Worm (Caenorhabditis elegans) whole organism, L4 larva: Measurements from ENCODE around the gene scp-1.

ENCODE experiments used
- F10B5.3 ChIP-seq: sonication (generic microtip); optimal IDR thresholded peaks from 2 replicates; lab custom pipeline; 2016; ENCODE audit warnings: mild to moderate bottlenecking, missing genetic modification characterization, missing compliant biosample characterization
- F26F4.8 ChIP-seq: fragments of 200-800 bp; sonication (Bioruptor generic); conservative IDR thresholded peaks from 2 replicates; pipeline ENCODE4 v1.3.6; 2022; ENCODE audit warnings: missing genetic modification characterization, missing compliant biosample characterization
- F44E2.7 ChIP-seq: fragments of 200-800 bp; sonication (Bioruptor generic); IDR thresholded peaks from 2 replicates; pipeline ENCODE4 v2.1.2; 2022; ENCODE audit warnings: missing genetic modification characterization, missing compliant biosample characterization
- F49E8.2 ChIP-seq: sonication (generic microtip); optimal IDR thresholded peaks from 2 replicates; lab custom pipeline; 2016; ENCODE audit warnings: missing compliant biosample characterization, mild to moderate bottlenecking, missing genetic modification characterization, borderline replicate concordance
- ZK546.5 ChIP-seq, 2 experiments: sonication (generic microtip); optimal IDR thresholded peaks; 2 replicates each; lab custom pipeline; 2017; ENCODE audit warnings: missing biosample characterization in 2 of 2, missing genetic modification characterization in 2 of 2
- aha-1 ChIP-seq: fragments of 150-350 bp; peaks from one replicate; lab custom pipeline; 2014; ENCODE audit warnings: missing biosample characterization, missing genetic modification characterization
- attf-4 ChIP-seq: sonication (generic microtip); optimal IDR thresholded peaks from 3 replicates; lab custom pipeline; 2017; ENCODE audit warnings: missing biosample characterization, missing genetic modification characterization
- ceh-20 ChIP-seq: fragments of 200-800 bp; sonication (Bioruptor generic); IDR thresholded peaks from 2 replicates; pipeline ENCODE4 v1.3.6; 2022; ENCODE audit warnings: missing genetic modification reagents, missing genetic modification characterization, missing compliant biosample characterization
- ceh-44 ChIP-seq: fragments of 200-800 bp; sonication (Bioruptor generic); IDR thresholded peaks from 2 replicates; pipeline ENCODE4 v1.3.6; 2022; ENCODE audit warnings: missing genetic modification reagents, missing genetic modification characterization, missing compliant biosample characterization
- ces-1 ChIP-seq: fragments of 150-350 bp; sonication (generic microtip); optimal IDR thresholded peaks from 4 replicates; lab custom pipeline; 2014; ENCODE audit warnings: missing biosample characterization, missing genetic modification reagents, missing genetic modification characterization
- ctbp-1 ChIP-seq: fragments of 200-800 bp; sonication (Bioruptor generic); IDR thresholded peaks from 2 replicates; pipeline ENCODE4 v1.3.6; 2022; ENCODE audit warnings: missing genetic modification reagents, missing genetic modification characterization, missing compliant biosample characterization
- daf-16 ChIP-seq, 3 experiments: sonication (generic microtip); optimal IDR thresholded peaks; 2 replicates each; lab custom pipeline; 2016 to 2017; ENCODE audit warnings: missing genetic modification characterization in 3 of 3, missing genetic modification reagents in 3 of 3, mild to moderate bottlenecking in 2 of 3, missing compliant biosample characterization in 2 of 3, missing biosample characterization in 1 of 3, moderate library complexity in 1 of 3
- dmd-9 ChIP-seq: fragments of 200-800 bp; sonication (Bioruptor generic); IDR thresholded peaks from 2 replicates; pipeline ENCODE4 v1.3.6; 2022; ENCODE audit warnings: missing genetic modification reagents, missing genetic modification characterization, missing compliant biosample characterization
- duxl-1 ChIP-seq: sonication (generic microtip); optimal IDR thresholded peaks from 2 replicates; lab custom pipeline; 2016; ENCODE audit warnings: mild to moderate bottlenecking, missing genetic modification characterization, moderate library complexity, missing compliant biosample characterization; ENCODE audit not compliant: poor library complexity
- fkh-10 ChIP-seq: fragments of 150-350 bp; optimal IDR thresholded peaks from 2 replicates; lab custom pipeline; 2014; ENCODE audit warnings: missing biosample characterization, missing genetic modification reagents, missing genetic modification characterization
- gei-8 ChIP-seq: fragments of 200-800 bp; sonication (Bioruptor generic); optimal IDR thresholded peaks from 2 replicates; lab custom pipeline; 2018; ENCODE audit warnings: mild to moderate bottlenecking, missing genetic modification characterization, missing compliant biosample characterization
- hlh-11 ChIP-seq: fragments of 200-800 bp; sonication (Bioruptor generic); optimal IDR thresholded peaks from 2 replicates; lab custom pipeline; 2018; ENCODE audit warnings: mild to moderate bottlenecking, missing genetic modification characterization, missing compliant biosample characterization
- hlh-30 ChIP-seq: sonication (generic microtip); optimal IDR thresholded peaks from 2 replicates; lab custom pipeline; 2017; ENCODE audit warnings: antibody characterized with exemption, mild to moderate bottlenecking, missing genetic modification characterization, missing compliant biosample characterization; ENCODE audit not compliant: insufficient read depth
- lin-15B ChIP-seq: fragments of 150-350 bp; sonication (generic microtip); optimal IDR thresholded peaks from 3 replicates; lab custom pipeline; 2014; ENCODE audit warnings: missing biosample characterization, missing genetic modification characterization
- lin-29 ChIP-seq: fragments of 200-800 bp; sonication (Bioruptor generic); IDR thresholded peaks from 2 replicates; pipeline ENCODE4 v1.3.6; 2022; ENCODE audit warnings: missing genetic modification reagents, missing genetic modification characterization, missing compliant biosample characterization
- lsy-2 ChIP-seq, 2 experiments: fragments of 150-350 bp in 1 of 2; sonication (generic microtip) in 1 of 2; optimal IDR thresholded peaks; 2 replicates each; lab custom pipeline; 2014 to 2017; ENCODE audit warnings: missing biosample characterization in 2 of 2, missing genetic modification characterization in 2 of 2
- madf-5 ChIP-seq, 2 experiments: fragments of 200-800 bp; sonication (Bioruptor generic); IDR thresholded peaks; 2 replicates each; pipeline ENCODE4 v1.3.6; 2022; ENCODE audit warnings: missing compliant biosample characterization in 2 of 2, missing genetic modification characterization in 2 of 2
- mdt-29 ChIP-seq: fragments of 200-800 bp; sonication (Bioruptor generic); IDR thresholded peaks from 2 replicates; pipeline ENCODE4 v1.3.6; 2022; ENCODE audit warnings: missing genetic modification reagents, missing genetic modification characterization, missing compliant biosample characterization
- mep-1 ChIP-seq: fragments of 150-350 bp; sonication (generic microtip); optimal IDR thresholded peaks from 3 replicates; lab custom pipeline; 2014; ENCODE audit warnings: missing biosample characterization, missing genetic modification characterization
- mxl-3 ChIP-seq: fragments of 200-800 bp; sonication (Bioruptor generic); optimal IDR thresholded peaks from 2 replicates; lab custom pipeline; 2018; ENCODE audit warnings: mild to moderate bottlenecking, missing genetic modification characterization, missing compliant biosample characterization
- nhr-10 ChIP-seq: fragments of 150-350 bp; optimal IDR thresholded peaks from 2 replicates; lab custom pipeline; 2014; ENCODE audit warnings: missing biosample characterization, missing genetic modification characterization
- nhr-11 ChIP-seq: fragments of 150-350 bp; optimal IDR thresholded peaks from 2 replicates; lab custom pipeline; 2014; ENCODE audit warnings: missing biosample characterization, missing genetic modification characterization
- nhr-111 ChIP-seq: fragments of 200-800 bp; sonication (Bioruptor generic); optimal IDR thresholded peaks from 2 replicates; lab custom pipeline; 2018; ENCODE audit warnings: mild to moderate bottlenecking, missing genetic modification characterization, missing compliant biosample characterization
- nhr-41 ChIP-seq: fragments of 200-800 bp; sonication (Bioruptor generic); IDR thresholded peaks from 2 replicates; pipeline ENCODE4 v1.3.6; 2022; ENCODE audit warnings: missing genetic modification reagents, missing genetic modification characterization, missing compliant biosample characterization
- nhr-77 ChIP-seq: fragments of 150-350 bp; optimal IDR thresholded peaks from 2 replicates; lab custom pipeline; 2014; ENCODE audit warnings: missing biosample characterization, missing genetic modification characterization
- rbr-2 ChIP-seq: sonication (generic microtip); optimal IDR thresholded peaks from 2 replicates; lab custom pipeline; 2016; ENCODE audit warnings: missing genotype, missing genetic modification characterization, missing compliant biosample characterization
- set-16 ChIP-seq: fragments of 200-800 bp; sonication (Bioruptor generic); IDR thresholded peaks from 2 replicates; pipeline ENCODE4 v1.3.6; 2022; ENCODE audit warnings: missing genetic modification reagents, missing genetic modification characterization, missing compliant biosample characterization
- unc-62 ChIP-seq, 3 experiments: fragments of 150-350 bp in 1 of 3; sonication (generic microtip); optimal IDR thresholded peaks in 2 of 3; peaks in 1 of 3; 1 replicate in 1 of 3; 2 replicates in 2 of 3; lab custom pipeline; 2014 to 2017; ENCODE audit warnings: missing biosample characterization in 3 of 3, missing genetic modification characterization in 3 of 3, missing genetic modification reagents in 3 of 3, missing genotype in 1 of 3

Gene scp-1

DNA sequence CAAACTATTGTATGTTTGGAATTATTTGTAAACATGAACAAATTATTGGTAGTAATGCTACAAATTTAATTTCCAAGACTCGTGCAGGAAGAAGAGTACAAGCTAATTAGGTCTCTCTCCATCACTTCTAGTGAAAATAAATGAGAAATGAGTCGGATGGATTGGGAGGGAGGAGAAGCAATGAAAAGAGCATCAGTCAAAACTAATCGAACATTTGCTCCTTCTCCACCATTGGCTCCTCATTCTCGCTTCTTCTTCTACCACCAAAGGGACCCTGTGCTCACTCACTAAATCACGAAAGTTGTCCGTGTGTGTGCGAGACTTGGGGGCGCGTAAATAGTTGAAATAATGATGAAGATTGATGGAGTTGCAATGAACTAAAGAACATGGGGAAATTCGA lies 27.0 kb upstream of the scp-1 start:
- peak; percentile 67 for TF ChIP-seq aha-1 (tag; lab: Kevin White, UChicago)
- no peak for TF ChIP-seq madf-5 (GFP tag; IDR thresholded peaks at IDR 0.05; lab: Robert Waterston, UW)
- peak; percentile 61; the same call in 1 of the 2 replicates for TF ChIP-seq ceh-20 (GFP tag; lab: Robert Waterston, UW)
- peak in 1 of 2 experiments; percentile 93 for TF ChIP-seq unc-62 (GFP tag; optimal IDR thresholded peaks at IDR 0.05 in 1 of 2; lab: Kevin White, UChicago)
- no peak for TF ChIP-seq unc-62 (tag; optimal IDR thresholded peaks at IDR 0.05; lab: Kevin White, UChicago)
- no peak for TF ChIP-seq nhr-77
- TF ChIP-seq nhr-11 (tag; lab: Kevin White, UChicago), result peak; percentile 54
- TF ChIP-seq lsy-2 (tag; optimal IDR thresholded peaks at IDR 0.05; lab: Kevin White, UChicago), result peak in 1 of 2 experiments; percentile 19
- peak; percentile 14 for TF ChIP-seq hlh-11
- no peak for TF ChIP-seq lin-29 (GFP tag; lab: Robert Waterston, UW)
- TF ChIP-seq daf-16 (GFP tag; optimal IDR thresholded peaks at IDR 0.05; lab: Kevin White, UChicago), result peak in 1 of 2 experiments; percentile 49
- TF ChIP-seq daf-16 (tag; optimal IDR thresholded peaks at IDR 0.05; lab: Kevin White, UChicago), result no peak

DNA sequence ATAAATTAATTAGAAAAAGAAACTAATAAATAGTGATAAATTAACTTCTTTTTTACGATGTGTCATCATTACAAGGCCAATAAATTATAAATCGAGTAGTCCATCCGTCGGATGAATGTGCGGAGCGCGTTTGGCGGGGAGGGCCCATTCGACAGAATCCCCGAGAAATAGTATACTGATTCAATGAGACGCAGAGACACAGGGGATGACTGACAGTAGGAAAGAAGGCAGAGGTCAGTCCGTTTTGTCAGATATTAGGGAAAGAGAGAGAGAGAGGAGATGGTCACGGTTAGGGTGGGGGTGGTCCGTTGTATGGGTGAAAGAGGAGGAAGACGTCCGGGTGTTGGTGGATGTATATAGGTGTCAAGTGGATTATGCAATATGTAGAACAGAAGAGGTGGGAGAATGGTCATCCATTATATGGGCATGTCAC lies 25.2 kb upstream of the scp-1 start:
- TF ChIP-seq nhr-10 (tag; lab: Kevin White, UChicago) (no peak), nhr-41 (GFP tag; lab: Robert Waterston, UW) (no peak), unc-62 (GFP tag; optimal IDR thresholded peaks at IDR 0.05 in 1 of 2; lab: Kevin White, UChicago) (peak in 1 of 2 experiments; percentile 79), unc-62 (tag; optimal IDR thresholded peaks at IDR 0.05; lab: Kevin White, UChicago) (no peak)

DNA sequence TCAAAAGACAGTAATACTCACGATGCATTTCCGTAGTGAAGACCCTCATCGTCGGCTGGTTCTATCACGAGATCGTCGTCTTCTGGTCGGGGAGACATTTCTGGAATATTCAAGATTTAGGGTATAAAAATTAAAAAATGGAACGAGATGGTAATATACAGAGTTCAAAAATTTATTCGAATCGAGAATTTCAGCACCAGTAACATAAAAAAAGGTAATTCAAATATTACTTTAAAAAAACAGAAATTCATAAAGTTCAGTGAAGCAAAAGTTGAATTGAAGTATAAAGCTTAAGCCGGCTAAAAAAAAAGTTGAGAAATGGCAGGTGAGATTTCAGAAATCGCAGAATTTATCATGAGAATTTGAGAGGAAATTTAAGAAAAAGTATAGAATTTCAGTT lies 23.6 kb upstream of the scp-1 start, which contains the start of gene cam-1:
Gene cam-1 (minus strand): TSS at position 101 of the 400 bp plus-strand sequence.
- TF ChIP-seq aha-1 (tag; lab: Kevin White, UChicago) (peak; percentile 71), F10B5.3 (tag; lab: Kevin White, UChicago) (no peak)

DNA sequence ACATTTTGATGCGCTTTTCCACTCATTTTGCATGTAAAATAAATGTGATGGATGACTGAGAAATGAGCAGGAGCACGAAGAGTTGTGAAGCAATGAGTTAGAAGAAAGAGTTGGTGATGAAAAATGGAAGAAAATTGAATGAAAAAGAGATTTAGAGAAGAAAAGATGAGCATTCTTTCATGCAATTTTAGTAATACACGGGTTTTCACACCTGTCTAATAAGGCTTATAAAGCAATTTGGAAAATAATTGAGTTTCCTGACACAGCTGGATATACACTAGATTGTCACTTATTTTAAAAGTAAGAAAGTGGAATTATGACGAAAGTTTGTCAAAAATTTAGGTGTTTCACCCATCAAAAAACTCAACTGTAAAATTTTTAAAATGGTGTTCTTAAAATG lies 23.0 kb upstream of the scp-1 start:
- TF ChIP-seq mxl-3 (no peak), rbr-2 (tag; lab: Kevin White, UChicago) (no peak), F49E8.2 (tag; lab: Kevin White, UChicago) (no peak), nhr-111 (GFP tag; lab: Kevin White, UChicago) (no peak), ceh-44 (GFP tag; lab: Robert Waterston, UW) (no peak), ZK546.5 (tag; optimal IDR thresholded peaks at IDR 0.05; lab: Kevin White, UChicago) (no peak), unc-62 (GFP tag; optimal IDR thresholded peaks at IDR 0.05 in 1 of 2; lab: Kevin White, UChicago) (no peak), unc-62 (tag; optimal IDR thresholded peaks at IDR 0.05; lab: Kevin White, UChicago) (no peak), daf-16 (GFP tag; optimal IDR thresholded peaks at IDR 0.05; lab: Kevin White, UChicago) (no peak), daf-16 (tag; optimal IDR thresholded peaks at IDR 0.05; lab: Kevin White, UChicago) (no peak), duxl-1 (no peak), nhr-77 (no peak), F26F4.8 (GFP tag; lab: Robert Waterston, UW) (no peak), dmd-9 (GFP tag; lab: Robert Waterston, UW) (no peak), set-16 (GFP tag; lab: Robert Waterston, UW) (no peak)

DNA sequence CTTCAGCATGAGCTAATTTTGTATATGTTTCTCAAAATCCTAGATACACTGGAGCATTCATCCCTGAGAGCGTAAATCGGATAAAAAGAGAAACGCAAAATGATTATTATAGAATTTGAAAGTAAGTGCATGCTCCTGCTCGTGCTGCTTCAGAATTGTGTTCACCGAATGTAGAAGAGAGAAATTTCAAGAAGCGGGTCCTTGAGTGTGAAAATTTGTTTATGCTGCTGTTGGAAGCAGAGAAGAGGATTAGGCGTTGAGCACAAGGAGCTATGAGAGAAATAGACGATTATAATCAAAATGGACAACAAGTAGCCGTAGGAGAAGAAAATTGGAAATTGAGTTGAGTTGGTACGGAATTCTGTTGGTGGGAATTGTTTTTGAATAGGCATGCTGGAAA lies 22.1 kb upstream of the scp-1 start:
- TF ChIP-seq ctbp-1, result peak; percentile 43; the same call in 1 of the 2 replicates
- no peak for TF ChIP-seq hlh-30 (tag; lab: Kevin White, UChicago)
- no peak for TF ChIP-seq F44E2.7 (GFP tag; lab: Robert Waterston, UW)
- TF ChIP-seq ces-1 (GFP tag; lab: Kevin White, UChicago), result peak; percentile 40
- no peak for TF ChIP-seq ceh-44 (GFP tag; lab: Robert Waterston, UW)
- TF ChIP-seq F49E8.2 (tag; lab: Kevin White, UChicago), result no peak
- TF ChIP-seq attf-4 (tag; lab: Kevin White, UChicago), result no peak
- no peak for TF ChIP-seq mep-1 (tag; lab: Kevin White, UChicago)
- TF ChIP-seq mdt-29 (GFP tag; lab: Robert Waterston, UW), result no peak
- TF ChIP-seq fkh-10, result peak; percentile 89
- TF ChIP-seq lin-15B, result no peak
- TF ChIP-seq gei-8 (GFP tag; lab: Kevin White, UChicago), result no peak
- TF ChIP-seq, all 104 proteins: peak for 3
